Worm (Caenorhabditis elegans): ENCODE results near the gene M02E1.1.

Gene M02E1.1

DNA sequence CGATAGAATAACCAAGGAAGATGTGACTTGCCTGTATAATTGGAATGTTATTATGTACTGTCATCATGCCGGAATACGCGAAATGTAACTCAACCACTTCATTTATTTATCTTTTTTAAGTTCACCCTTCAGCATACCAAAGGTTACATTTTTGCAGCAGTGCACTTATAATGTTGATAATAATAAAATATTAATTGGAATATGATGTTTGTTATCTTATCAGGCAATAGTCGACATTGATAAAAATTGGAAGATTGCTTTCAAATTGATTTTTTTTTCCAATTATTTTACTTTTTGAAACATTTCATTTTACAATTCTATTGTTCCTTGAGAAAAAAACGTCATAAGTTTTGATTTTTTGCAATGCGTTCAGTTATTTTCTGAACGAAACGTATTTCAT, 26.8 kb upstream of the M02E1.1 start:
- TF ChIP-seq F37B4.10 (GFP tag; IDR thresholded peaks at IDR 0.05) (no peak), F10E7.11 (tag; optimal IDR thresholded peaks at IDR 0.05) (no peak), ZK185.1 (tag; optimal IDR thresholded peaks at IDR 0.05; ENCODE audit: poor library complexity, severe bottlenecking) (no peak), ceh-27 (GFP tag; optimal IDR thresholded peaks at IDR 0.05) (no peak), xnd-1 (tag; optimal IDR thresholded peaks at IDR 0.05) (no peak), nfyb-1 (GFP tag; IDR thresholded peaks at IDR 0.05) (no peak), K11D2.4 (GFP tag; IDR thresholded peaks at IDR 0.05) (no peak), nhr-80 (tag; optimal IDR thresholded peaks at IDR 0.05) (peak; percentile 50)

DNA sequence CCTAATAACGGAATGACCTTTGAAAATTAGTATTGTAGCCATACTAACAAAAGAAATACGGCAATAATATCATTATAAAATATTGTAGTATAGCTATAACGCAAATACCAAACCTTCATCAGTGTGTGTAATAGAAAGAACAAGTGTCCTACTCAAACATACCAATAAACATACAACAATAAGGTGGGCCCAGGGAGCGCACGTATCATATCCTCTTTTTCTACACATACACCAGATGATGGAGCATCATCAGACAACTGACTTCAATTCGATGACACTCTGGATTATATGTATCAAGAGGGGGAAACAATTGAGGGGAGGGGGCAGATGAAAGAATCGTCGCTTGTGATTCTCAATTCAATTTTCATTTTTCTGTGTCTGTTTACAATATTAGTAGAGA, 25.7 kb upstream of the M02E1.1 start:
- TF ChIP-seq ztf-3 (GFP tag; optimal IDR thresholded peaks at IDR 0.05) = no peak
- TF ChIP-seq rpc-1 (optimal IDR thresholded peaks at IDR 0.05) = no peak
- TF ChIP-seq rpc-1 (tag; optimal IDR thresholded peaks at IDR 0.05) = no peak
- no peak for TF ChIP-seq ceh-40 (GFP tag; IDR thresholded peaks at IDR 0.05)
- no peak for TF ChIP-seq efl-1 (GFP tag; optimal IDR thresholded peaks at IDR 0.05)
- no peak for TF ChIP-seq F52B5.7 (tag; optimal IDR thresholded peaks at IDR 0.05)
- TF ChIP-seq sdz-38 (tag; optimal IDR thresholded peaks at IDR 0.05) = no peak
- TF ChIP-seq ekl-4 (GFP tag; IDR thresholded peaks at IDR 0.05) = no peak
- no peak for TF ChIP-seq B0261.1 (tag; optimal IDR thresholded peaks at IDR 0.05)
- no peak for TF ChIP-seq ztf-6 (GFP tag; IDR thresholded peaks at IDR 0.05)
- no peak for TF ChIP-seq F37B4.10 (GFP tag; IDR thresholded peaks at IDR 0.05)
- TF ChIP-seq snpc-3.4 (tag; optimal IDR thresholded peaks at IDR 0.05) = no peak
- no peak for TF ChIP-seq ceh-91 (GFP tag; IDR thresholded peaks at IDR 0.05)
- TF ChIP-seq sptf-2 (GFP tag; optimal IDR thresholded peaks at IDR 0.05) = no peak
- no peak for TF ChIP-seq him-1 (tag; optimal IDR thresholded peaks at IDR 0.05)
- TF ChIP-seq ceh-100 (GFP tag; IDR thresholded peaks at IDR 0.05) = no peak
- no peak for TF ChIP-seq attf-3 (GFP tag; conservative IDR thresholded peaks at IDR 0.05)
- no peak for TF ChIP-seq snpc-1.3 (tag; optimal IDR thresholded peaks at IDR 0.05; ENCODE audit: insufficient read depth)
- no peak for TF ChIP-seq attf-5 (GFP tag; optimal IDR thresholded peaks at IDR 0.05)
- TF ChIP-seq cebp-2 (GFP tag; IDR thresholded peaks at IDR 0.05) = no peak
- no peak for TF ChIP-seq egl-44 (GFP tag; IDR thresholded peaks at IDR 0.05)

DNA sequence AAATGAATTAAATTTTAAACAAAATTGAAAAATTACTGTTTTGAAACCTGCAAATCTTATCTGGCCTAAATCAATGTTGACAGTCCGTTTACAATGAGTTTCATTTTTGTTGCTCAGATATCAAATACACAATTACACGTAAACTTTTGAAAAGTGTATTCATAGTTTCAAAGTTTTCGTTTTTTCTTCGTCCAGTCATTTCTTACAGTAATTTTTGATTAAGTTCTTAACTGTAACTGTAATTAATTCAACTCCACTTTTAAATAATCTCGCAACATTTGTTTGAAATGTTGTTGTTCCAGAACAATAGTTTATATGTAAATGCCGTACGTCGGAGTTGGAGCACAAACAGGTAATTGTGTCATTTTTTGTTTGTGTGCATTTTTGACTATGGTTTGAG, 24.4 kb upstream of the M02E1.1 start, which contains the start of gene gcp-2.1:
TSS of gene gcp-2.1 (plus strand) at position 301 of the 400 bp plus-strand sequence.
- TF ChIP-seq ceh-100 (GFP tag; IDR thresholded peaks at IDR 0.05) = no peak

DNA sequence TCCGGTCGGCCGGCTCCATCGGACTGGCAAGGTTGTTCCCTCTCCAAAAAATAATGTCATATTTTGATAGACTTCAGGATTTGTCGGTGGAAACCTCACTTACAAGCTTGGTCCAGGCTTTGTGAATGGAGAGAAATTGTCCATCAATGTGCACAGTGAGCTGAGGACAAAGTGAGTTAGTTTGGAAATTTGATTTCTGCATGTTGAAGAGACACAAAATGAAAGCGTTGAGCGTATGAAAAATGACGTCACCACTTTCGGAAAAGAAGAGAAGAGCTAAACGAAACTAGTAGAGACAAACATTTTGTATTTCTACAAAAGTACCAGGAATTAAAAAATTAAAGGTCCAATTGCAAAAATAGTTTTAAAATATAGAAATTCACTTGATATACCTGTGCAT, 20.9 kb upstream of the M02E1.1 start:
- TF ChIP-seq ztf-18 (tag; optimal IDR thresholded peaks at IDR 0.05) = no peak
- TF ChIP-seq madf-6 (GFP tag; IDR thresholded peaks at IDR 0.05) = no peak
- no peak for TF ChIP-seq Y56A3A.18 (GFP tag; IDR thresholded peaks at IDR 0.05)
- TF ChIP-seq tlf-1 (GFP tag; optimal IDR thresholded peaks at IDR 0.05) = no peak
- no peak for TF ChIP-seq ztf-6 (GFP tag; IDR thresholded peaks at IDR 0.05)
- no peak for TF ChIP-seq somi-1 (GFP tag; optimal IDR thresholded peaks at IDR 0.05)

DNA sequence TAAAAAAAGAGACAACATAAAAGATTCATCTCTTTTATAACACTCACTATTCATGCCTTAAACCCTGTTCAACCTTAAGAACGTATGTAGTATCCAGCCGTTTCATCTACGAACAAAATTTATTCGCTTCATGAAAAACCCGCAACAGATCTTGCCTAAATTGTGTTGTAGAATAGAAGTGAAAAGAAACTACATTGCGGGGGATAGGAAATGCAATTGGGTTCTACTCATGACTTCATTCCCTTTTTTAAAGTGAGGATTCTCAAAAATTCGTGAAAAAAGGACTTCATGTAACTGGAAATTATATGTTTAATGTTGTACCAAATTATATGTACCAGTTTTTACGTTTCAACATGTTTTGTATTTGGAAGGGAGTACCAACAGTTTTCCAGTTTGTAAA, 16.8 kb upstream of the M02E1.1 start:
- no peak for TF ChIP-seq lsy-27 (tag; optimal IDR thresholded peaks at IDR 0.05; ENCODE audit: borderline replicate concordance, insufficient read depth)
- no peak for TF ChIP-seq dpl-1 (GFP tag; optimal IDR thresholded peaks at IDR 0.05)
- TF ChIP-seq K11D2.4 (GFP tag; IDR thresholded peaks at IDR 0.05) = no peak

All from whole organism, young adult.